Worm (Caenorhabditis elegans) whole organism, L4 larva: ENCODE results near the gene srh-271.

Experiments
- ctbp-1 ChIP-seq: fragments of 200-800 bp; sonication (Bioruptor generic); IDR thresholded peaks from 2 replicates; pipeline ENCODE4 v1.3.6; 2022; ENCODE audit warnings: missing genetic modification reagents, missing genetic modification characterization, missing compliant biosample characterization
- dmd-6 ChIP-seq: fragments of 200-800 bp; sonication (Bioruptor generic); IDR thresholded peaks from 2 replicates; pipeline ENCODE4 v1.3.6; 2022; ENCODE audit warnings: missing genetic modification reagents, missing genetic modification characterization, missing compliant biosample characterization
- dmd-8 ChIP-seq: fragments of 200-800 bp; sonication (Bioruptor generic); IDR thresholded peaks from 2 replicates; pipeline ENCODE4 v1.3.6; 2022; ENCODE audit warnings: missing genetic modification characterization, missing compliant biosample characterization
- duxl-1 ChIP-seq: sonication (generic microtip); optimal IDR thresholded peaks from 2 replicates; lab custom pipeline; 2016; ENCODE audit warnings: mild to moderate bottlenecking, missing genetic modification characterization, moderate library complexity, missing compliant biosample characterization; ENCODE audit not compliant: poor library complexity
- fkh-10 ChIP-seq: fragments of 150-350 bp; optimal IDR thresholded peaks from 2 replicates; lab custom pipeline; 2014; ENCODE audit warnings: missing biosample characterization, missing genetic modification reagents, missing genetic modification characterization
- mep-1 ChIP-seq: fragments of 150-350 bp; sonication (generic microtip); optimal IDR thresholded peaks from 3 replicates; lab custom pipeline; 2014; ENCODE audit warnings: missing biosample characterization, missing genetic modification characterization
- nhr-237 ChIP-seq: sonication (generic microtip); optimal IDR thresholded peaks from 2 replicates; lab custom pipeline; 2017; ENCODE audit warnings: missing biosample characterization, missing genetic modification characterization
- pha-4 ChIP-seq, 2 experiments: fragments of 150-350 bp in 1 of 2; fragments of 200-800 bp in 1 of 2; sonication (Bioruptor generic) in 1 of 2; IDR thresholded peaks in 1 of 2; optimal IDR thresholded peaks in 1 of 2; 2 replicates each; pipeline versions ENCODE4 v1.3.6 to Lab custom; 2014 to 2022; ENCODE audit warnings: missing genetic modification characterization in 2 of 2, missing genetic modification reagents in 2 of 2, missing biosample characterization in 1 of 2, missing compliant biosample characterization in 1 of 2
- skn-1 ChIP-seq: fragments of 150-350 bp; optimal IDR thresholded peaks from 2 replicates; lab custom pipeline; 2014; ENCODE audit warnings: missing biosample characterization, missing genetic modification characterization
- unc-130 ChIP-seq: sonication (generic microtip); optimal IDR thresholded peaks from 2 replicates; lab custom pipeline; 2016; ENCODE audit warnings: missing genetic modification reagents, missing genetic modification characterization, missing compliant biosample characterization
- zag-1 ChIP-seq: fragments of 150-350 bp; optimal IDR thresholded peaks from 2 replicates; lab custom pipeline; 2014; ENCODE audit warnings: missing biosample characterization, missing genetic modification characterization

DNA sequence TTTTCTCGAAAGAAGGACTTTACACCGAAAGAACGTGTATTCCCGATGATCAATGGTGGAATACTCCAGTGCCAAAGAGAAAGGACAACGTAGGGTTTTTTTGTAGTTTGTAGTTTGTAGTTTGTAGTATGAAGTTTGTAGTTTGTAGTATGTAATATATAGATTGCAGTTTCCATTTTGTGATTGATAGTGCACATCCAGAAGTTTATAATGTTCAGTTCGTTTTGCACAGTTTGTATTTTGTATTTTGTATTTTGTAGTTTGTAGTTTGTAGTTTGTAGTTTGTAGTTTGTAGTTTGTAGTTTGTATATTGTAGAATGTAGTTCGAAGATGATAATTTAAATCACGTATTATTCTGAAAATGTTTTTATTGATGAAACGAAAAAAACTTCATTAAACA lies 4.3 kb downstream of the srh-271 start:
- no peak for TF ChIP-seq ctbp-1 (GFP tag; lab: Robert Waterston, UW)
- no peak for TF ChIP-seq mep-1 (tag; lab: Kevin White, UChicago)
- no peak for TF ChIP-seq dmd-8 (GFP tag; lab: Robert Waterston, UW)
- TF ChIP-seq dmd-6 (GFP tag; lab: Robert Waterston, UW) = no peak
- no peak for TF ChIP-seq pha-4 (GFP tag; IDR thresholded peaks at IDR 0.05; lab: Robert Waterston, UW)
- no peak for TF ChIP-seq pha-4 (tag; optimal IDR thresholded peaks at IDR 0.05; lab: Kevin White, UChicago)
- TF ChIP-seq unc-130 (GFP tag; lab: Kevin White, UChicago) = no peak
- TF ChIP-seq nhr-237 (tag; lab: Kevin White, UChicago) = no peak
- no peak for TF ChIP-seq duxl-1 (tag; lab: Kevin White, UChicago)
- TF ChIP-seq skn-1 (tag; lab: Kevin White, UChicago) = no peak
- TF ChIP-seq zag-1 = no peak
- TF ChIP-seq fkh-10 (GFP tag; lab: Kevin White, UChicago) = no peak
